Fruit fly (Drosophila melanogaster) whole organism, embryonic: Measurements from ENCODE around the gene cup.

ENCODE experiments used
- Abd-B ChIP-seq: fragments of 200-800 bp; sonication (Bioruptor generic); optimal IDR thresholded peaks from 2 replicates; lab custom pipeline; 2018; ENCODE audit warnings: missing biosample characterization, mild to moderate bottlenecking, missing genetic modification characterization, moderate library complexity
- Atf3 ChIP-seq: fragments of 200-800 bp; sonication (Bioruptor generic); optimal IDR thresholded peaks from 3 replicates; lab custom pipeline; 2016; ENCODE audit warnings: missing biosample characterization, missing genetic modification characterization
- CG11085 ChIP-seq: fragments of 200-800 bp; sonication (Bioruptor generic); IDR thresholded peaks from 2 replicates; pipeline ENCODE4 v1.3.6; 2022; ENCODE audit warnings: missing biosample characterization, missing genetic modification characterization
- CG11247 ChIP-seq: fragments of 200-800 bp; sonication (Bioruptor generic); IDR thresholded peaks from 2 replicates; pipeline ENCODE4 v1.3.6; 2022; ENCODE audit warnings: missing biosample characterization, missing genetic modification characterization
- CG11504 ChIP-seq: fragments of 200-800 bp; sonication (Bioruptor generic); optimal IDR thresholded peaks from 3 replicates; lab custom pipeline; 2019; ENCODE audit warnings: missing biosample characterization, mild to moderate bottlenecking, missing genetic modification characterization, moderate library complexity
- CG12104 ChIP-seq: fragments of 200-800 bp; sonication (Bioruptor generic); optimal IDR thresholded peaks from 3 replicates; lab custom pipeline; 2016; ENCODE audit warnings: missing biosample characterization, missing genetic modification characterization
- CG12659 ChIP-seq: fragments of 200-800 bp; sonication (Bioruptor generic); optimal IDR thresholded peaks from 3 replicates; lab custom pipeline; 2017; ENCODE audit warnings: mild to moderate bottlenecking, missing biosample characterization, missing genetic modification reagents, missing genetic modification characterization
- CG14050 ChIP-seq: fragments of 200-800 bp; sonication (Bioruptor generic); IDR thresholded peaks from 3 replicates; pipeline ENCODE4 v1.3.6; 2022; ENCODE audit warnings: missing biosample characterization, missing genetic modification characterization
- CG1647 ChIP-seq: fragments of 200-800 bp; sonication (Bioruptor generic); optimal IDR thresholded peaks from 3 replicates; lab custom pipeline; 2016; ENCODE audit warnings: missing biosample characterization, missing genetic modification characterization
- CG16779 ChIP-seq: fragments of 200-800 bp; sonication (Bioruptor generic); IDR thresholded peaks from 2 replicates; pipeline ENCODE4 v1.3.6; 2022; ENCODE audit warnings: missing biosample characterization, missing genetic modification characterization
- CG17359 ChIP-seq: fragments of 200-800 bp; sonication (Bioruptor generic); optimal IDR thresholded peaks from 3 replicates; lab custom pipeline; 2018; ENCODE audit warnings: missing biosample characterization, mild to moderate bottlenecking, missing genetic modification characterization, moderate library complexity
- CG17829 ChIP-seq: fragments of 200-800 bp; optimal IDR thresholded peaks from 2 replicates; lab custom pipeline; 2019; ENCODE audit warnings: missing biosample characterization, mild to moderate bottlenecking, missing genetic modification characterization, moderate library complexity
- CG18476 ChIP-seq: fragments of 200-800 bp; sonication (Bioruptor generic); optimal IDR thresholded peaks from 2 replicates; lab custom pipeline; 2016; ENCODE audit warnings: missing biosample characterization, mild to moderate bottlenecking, missing genetic modification characterization
- CG31224 ChIP-seq: fragments of 200-800 bp; sonication (Bioruptor generic); IDR thresholded peaks from 2 replicates; pipeline ENCODE4 v1.3.6; 2022; ENCODE audit warnings: missing biosample characterization, missing genetic modification characterization
- CG31365 ChIP-seq: fragments of 200-800 bp; sonication (Bioruptor generic); optimal IDR thresholded peaks from 2 replicates; lab custom pipeline; 2018; ENCODE audit warnings: missing biosample characterization, mild to moderate bottlenecking, missing genetic modification characterization
- CG31441 ChIP-seq: fragments of 200-800 bp; sonication (Bioruptor generic); IDR thresholded peaks from 2 replicates; pipeline ENCODE4 v1.3.6; 2022; ENCODE audit warnings: missing biosample characterization, missing genetic modification characterization
- CG33557 ChIP-seq: fragments of 200-800 bp; sonication (Bioruptor generic); optimal IDR thresholded peaks from 2 replicates; lab custom pipeline; 2019; ENCODE audit warnings: missing biosample characterization, mild to moderate bottlenecking, missing genetic modification characterization, moderate library complexity
- CG34376 ChIP-seq: fragments of 200-800 bp; sonication (Bioruptor generic); optimal IDR thresholded peaks from 2 replicates; lab custom pipeline; 2018; ENCODE audit warnings: missing biosample characterization, mild to moderate bottlenecking, missing genetic modification characterization
- CG3838 ChIP-seq: fragments of 200-800 bp; sonication (Bioruptor generic); optimal IDR thresholded peaks from 3 replicates; lab custom pipeline; 2016; ENCODE audit warnings: missing biosample characterization, missing genetic modification characterization
- CG3995 ChIP-seq: fragments of 200-800 bp; sonication (Bioruptor generic); optimal IDR thresholded peaks from 3 replicates; lab custom pipeline; 2016; ENCODE audit warnings: missing biosample characterization, missing genetic modification characterization
- CG4282 ChIP-seq: fragments of 200-800 bp; sonication (Bioruptor generic); optimal IDR thresholded peaks from 2 replicates; lab custom pipeline; 2016; ENCODE audit warnings: missing biosample characterization, missing genetic modification characterization
- CG6689 ChIP-seq: fragments of 200-800 bp; sonication (Bioruptor generic); IDR thresholded peaks from 2 replicates; pipeline ENCODE4 v1.3.6; 2022; ENCODE audit warnings: missing biosample characterization, missing genetic modification characterization
- CG7357 ChIP-seq: fragments of 200-800 bp; sonication (Bioruptor generic); IDR thresholded peaks from 3 replicates; pipeline ENCODE4 v1.3.6; 2022; ENCODE audit warnings: missing biosample characterization, missing genetic modification characterization
- CG8089 ChIP-seq: fragments of 200-800 bp; sonication (Bioruptor generic); optimal IDR thresholded peaks from 3 replicates; lab custom pipeline; 2016; ENCODE audit warnings: missing biosample characterization, missing genetic modification characterization
- CG8281 ChIP-seq: fragments of 200-800 bp; sonication (Bioruptor generic); optimal IDR thresholded peaks from 2 replicates; lab custom pipeline; 2018; ENCODE audit warnings: missing biosample characterization, mild to moderate bottlenecking, missing genetic modification characterization, moderate library complexity
- CG9215 ChIP-seq: fragments of 200-800 bp; sonication (Bioruptor generic); IDR thresholded peaks from 2 replicates; pipeline ENCODE4 v1.3.6; 2022; ENCODE audit warnings: missing biosample characterization, missing genetic modification characterization
- CkIIα-i1 ChIP-seq: fragments of 200-800 bp; sonication (Bioruptor generic); IDR thresholded peaks from 2 replicates; pipeline ENCODE4 v1.3.6; 2022; ENCODE audit warnings: missing biosample characterization, missing genetic modification characterization
- Dll ChIP-seq: fragments of 200-800 bp; sonication (Bioruptor generic); IDR thresholded peaks from 4 replicates; pipeline ENCODE4 v1.3.6; 2022; ENCODE audit warnings: missing biosample characterization, missing genetic modification characterization; ENCODE audit not compliant: partially characterized antibody
- H15 ChIP-seq: fragments of 200-800 bp; sonication (Bioruptor generic); IDR thresholded peaks from 3 replicates; pipeline ENCODE4 v1.3.6; 2022; ENCODE audit warnings: missing biosample characterization, missing genetic modification characterization
- Lpt ChIP-seq: fragments of >200 bp; optimal IDR thresholded peaks from 2 replicates; lab custom pipeline; 2018; ENCODE audit warnings: missing biosample characterization, missing genetic modification characterization
- Mes4 ChIP-seq: fragments of 200-800 bp; sonication (Bioruptor generic); optimal IDR thresholded peaks from 2 replicates; lab custom pipeline; 2016; ENCODE audit warnings: missing biosample characterization, missing genetic modification characterization
- Myb ChIP-seq: fragments of 200-800 bp; sonication (Bioruptor generic); optimal IDR thresholded peaks from 2 replicates; lab custom pipeline; 2016; ENCODE audit warnings: missing biosample characterization, missing genetic modification characterization
- Nf-YA ChIP-seq: fragments of 200-800 bp; sonication (Bioruptor generic); IDR thresholded peaks from 2 replicates; pipeline ENCODE4 v1.3.6; 2022; ENCODE audit warnings: missing biosample characterization, missing genetic modification characterization
- Ptx1 ChIP-seq: fragments of 200-800 bp; sonication (Bioruptor generic); IDR thresholded peaks from 2 replicates; pipeline ENCODE4 v1.3.6; 2022; ENCODE audit warnings: missing biosample characterization, missing genetic modification characterization
- Six4 ChIP-seq: fragments of 200-800 bp; sonication (Bioruptor generic); optimal IDR thresholded peaks from 2 replicates; lab custom pipeline; 2016; ENCODE audit warnings: missing biosample characterization, missing genetic modification characterization
- Sox100B ChIP-seq: fragments of 200-800 bp; sonication (Bioruptor generic); optimal IDR thresholded peaks from 3 replicates; lab custom pipeline; 2018; ENCODE audit warnings: missing biosample characterization, mild to moderate bottlenecking, missing genetic modification characterization
- btn ChIP-seq: fragments of 200-800 bp; sonication (Bioruptor generic); optimal IDR thresholded peaks from 2 replicates; lab custom pipeline; 2016; ENCODE audit warnings: missing biosample characterization, missing genetic modification characterization
- chif ChIP-seq, 2 experiments: fragments of 200-800 bp; sonication (Bioruptor generic); optimal IDR thresholded peaks; 3 replicates each; lab custom pipeline; 2016; ENCODE audit warnings: missing biosample characterization in 2 of 2, missing genetic modification characterization in 2 of 2
- chn ChIP-seq: fragments of 200-800 bp; sonication (Bioruptor generic); optimal IDR thresholded peaks from 2 replicates; lab custom pipeline; 2016; ENCODE audit warnings: missing biosample characterization, missing genetic modification characterization
- dati ChIP-seq: fragments of 200-800 bp; sonication (Bioruptor generic); IDR thresholded peaks from 2 replicates; pipeline ENCODE4 v1.3.6; 2022; ENCODE audit warnings: missing biosample characterization, missing genetic modification characterization
- dmrt11E ChIP-seq: fragments of 200-800 bp; sonication (Bioruptor generic); optimal IDR thresholded peaks from 3 replicates; lab custom pipeline; 2018; ENCODE audit warnings: missing biosample characterization, mild to moderate bottlenecking, missing genetic modification characterization, moderate library complexity
- fd102C ChIP-seq: fragments of 200-800 bp; sonication (Bioruptor generic); optimal IDR thresholded peaks from 2 replicates; lab custom pipeline; 2018; ENCODE audit warnings: missing biosample characterization, mild to moderate bottlenecking, missing genetic modification characterization, moderate library complexity
- gfzf ChIP-seq: fragments of 200-800 bp; sonication (Bioruptor generic); optimal IDR thresholded peaks from 2 replicates; lab custom pipeline; 2016; ENCODE audit warnings: missing biosample characterization, mild to moderate bottlenecking, missing genetic modification characterization, moderate library complexity
- gro ChIP-seq: fragments of 200-800 bp; sonication (Bioruptor generic); optimal IDR thresholded peaks from 2 replicates; lab custom pipeline; 2016; ENCODE audit warnings: missing biosample characterization, missing genetic modification characterization
- gsb-n ChIP-seq: fragments of 200-800 bp; sonication (Bioruptor generic); optimal IDR thresholded peaks from 3 replicates; lab custom pipeline; 2018; ENCODE audit warnings: missing biosample characterization, mild to moderate bottlenecking, missing genetic modification characterization
- nmo ChIP-seq: fragments of 200-800 bp; sonication (Bioruptor generic); optimal IDR thresholded peaks from 2 replicates; lab custom pipeline; 2018; ENCODE audit warnings: missing biosample characterization, mild to moderate bottlenecking, missing genetic modification characterization, moderate library complexity
- peb ChIP-seq: fragments of 200-800 bp; sonication (Bioruptor generic); IDR thresholded peaks from 2 replicates; pipeline ENCODE4 v1.3.6; 2022; ENCODE audit warnings: missing biosample characterization, missing genetic modification characterization
- ro ChIP-seq: fragments of 200-800 bp; sonication (Bioruptor generic); IDR thresholded peaks from 2 replicates; pipeline ENCODE4 v1.3.6; 2022; ENCODE audit warnings: missing biosample characterization, missing genetic modification characterization
- schlank ChIP-seq: fragments of 200-800 bp; sonication (Bioruptor generic); optimal IDR thresholded peaks from 2 replicates; lab custom pipeline; 2018; ENCODE audit warnings: missing biosample characterization, mild to moderate bottlenecking, missing genetic modification characterization
- sug ChIP-seq: fragments of 200-800 bp; optimal IDR thresholded peaks from 2 replicates; lab custom pipeline; 2019; ENCODE audit warnings: missing biosample characterization, mild to moderate bottlenecking, missing genetic modification characterization, moderate library complexity
- tap ChIP-seq: fragments of 200-800 bp; optimal IDR thresholded peaks from 3 replicates; lab custom pipeline; 2019; ENCODE audit warnings: missing biosample characterization, mild to moderate bottlenecking, missing genetic modification characterization, moderate library complexity
- yki ChIP-seq: fragments of >200 bp; optimal IDR thresholded peaks from 3 replicates; lab custom pipeline; 2018

The cup gene

dm6 chr2L:6648163-6648628 is 15.3 kb upstream of the cup start (continued):
- TF ChIP-seq Lpt (GFP tag; lab: Kevin White, UChicago) (no peak), CG14050 (GFP tag; lab: Robert Waterston, UW) (peak; percentile 90), CG7357 (GFP tag; lab: Robert Waterston, UW) (peak; percentile 88), CG8281 (tag; lab: Kevin White, UChicago) (peak; percentile 86), gfzf (GFP tag; lab: Kevin White, UChicago) (peak; percentile 15), CG17359 (tag; lab: Kevin White, UChicago) (peak; percentile 95), CG11247 (GFP tag; lab: Robert Waterston, UW) (peak; percentile 88), chn (GFP tag; lab: Kevin White, UChicago) (peak; percentile 91), CG3995 (GFP tag; lab: Kevin White, UChicago) (peak; percentile 81), sug (tag; lab: Kevin White, UChicago) (peak; percentile 95), Atf3 (peak; percentile 53), CkIIα-i1 (GFP tag; lab: Robert Waterston, UW) (peak; percentile 75), fd102C (GFP tag; lab: Kevin White, UChicago) (peak; percentile 15), tap (tag; lab: Kevin White, UChicago) (peak; percentile 90), CG31441 (peak; percentile 96), CG3838 (GFP tag; lab: Kevin White, UChicago) (peak; percentile 96), CG4282 (peak; percentile 1), Sox100B (GFP tag; lab: Kevin White, UChicago) (peak; percentile 95), dmrt11E (peak; percentile 93), Six4 (GFP tag; lab: Kevin White, UChicago) (peak; percentile 93), CG12659 (peak; percentile 98), dati (GFP tag; lab: Robert Waterston, UW) (0 out of 2 replicates have a peak, but pooled peaks have one; percentile 29), CG31224 (GFP tag; lab: Robert Waterston, UW) (peak; percentile 88), chif (GFP tag; optimal IDR thresholded peaks at IDR 0.05; lab: Kevin White, UChicago) (peak; percentile 89), CG33557 (GFP tag; lab: Kevin White, UChicago) (peak; percentile 89), H15 (GFP tag; lab: Robert Waterston, UW) (peak; percentile 89), Abd-B (GFP tag; lab: Kevin White, UChicago) (peak; percentile 95), Mes4 (GFP tag; lab: Kevin White, UChicago) (peak; percentile 84), yki (lab: Kevin White, UChicago) (no peak), Ptx1 (GFP tag; lab: Robert Waterston, UW) (peak; percentile 94), CG11504 (tag; lab: Kevin White, UChicago) (peak; percentile 96), CG11085 (GFP tag; lab: Robert Waterston, UW) (peak; percentile 83), CG34376 (GFP tag; lab: Kevin White, UChicago) (peak; percentile 95), Dll (GFP tag; lab: Robert Waterston, UW) (no peak; the same call in 3 of the 4 replicates), nmo (GFP tag; lab: Kevin White, UChicago) (peak; percentile 97), CG31365 (tag; lab: Kevin White, UChicago) (peak; percentile 74), schlank (tag; lab: Kevin White, UChicago) (peak; percentile 85), CG8089 (GFP tag; lab: Kevin White, UChicago) (peak; percentile 83), CG17829 (tag; lab: Kevin White, UChicago) (peak; percentile 96), CG16779 (GFP tag; lab: Robert Waterston, UW) (peak; percentile 77), CG1647 (peak; percentile 87), gsb-n (tag; lab: Kevin White, UChicago) (peak; percentile 83), Myb (GFP tag; lab: Kevin White, UChicago) (peak; percentile 72), CG12104 (GFP tag; lab: Kevin White, UChicago) (peak; percentile 97), CG6689 (GFP tag; lab: Robert Waterston, UW) (peak; percentile 96), ro (GFP tag; lab: Robert Waterston, UW) (peak; percentile 80), btn (GFP tag; lab: Kevin White, UChicago) (peak; percentile 29), CG9215 (peak; percentile 93), CG18476 (GFP tag; lab: Kevin White, UChicago) (peak; percentile 95), peb (GFP tag; lab: Robert Waterston, UW) (peak; percentile 81), Nf-YA (GFP tag; lab: Robert Waterston, UW) (peak; percentile 65), gro (GFP tag; lab: Kevin White, UChicago) (peak; percentile 92)
